Fruit fly (Drosophila melanogaster) whole organism, embryonic: ENCODE results near the gene smid.

ENCODE experiments used
- Abd-B ChIP-seq: fragments of 200-800 bp; sonication (Bioruptor generic); optimal IDR thresholded peaks from 2 replicates; lab custom pipeline; 2018; ENCODE audit warnings: missing biosample characterization, mild to moderate bottlenecking, missing genetic modification characterization, moderate library complexity
- B-H1 ChIP-seq: fragments of 200-800 bp; sonication (Bioruptor generic); IDR thresholded peaks from 3 replicates; pipeline ENCODE4 v1.3.6; 2022; ENCODE audit warnings: missing biosample characterization, missing genetic modification characterization
- BtbVII ChIP-seq: fragments of 200-800 bp; sonication (Bioruptor generic); optimal IDR thresholded peaks from 3 replicates; lab custom pipeline; 2017; ENCODE audit warnings: missing biosample characterization, mild to moderate bottlenecking, missing genetic modification characterization
- C15 ChIP-seq: fragments of 200-800 bp; sonication (Bioruptor generic); IDR thresholded peaks from 3 replicates; pipeline ENCODE4 v1.3.6; 2022; ENCODE audit warnings: missing biosample characterization, missing genetic modification characterization
- CG10654 ChIP-seq: fragments of 200-800 bp; sonication (Bioruptor generic); optimal IDR thresholded peaks from 2 replicates; lab custom pipeline; 2016; ENCODE audit warnings: missing biosample characterization, missing genetic modification characterization
- CG11093 ChIP-seq: fragments of 200-800 bp; sonication (Bioruptor generic); IDR thresholded peaks from 3 replicates; pipeline ENCODE4 v1.3.6; 2022; ENCODE audit warnings: missing biosample characterization, missing genetic modification characterization
- CG11247 ChIP-seq: fragments of 200-800 bp; sonication (Bioruptor generic); IDR thresholded peaks from 2 replicates; pipeline ENCODE4 v1.3.6; 2022; ENCODE audit warnings: missing biosample characterization, missing genetic modification characterization
- CG11560 ChIP-seq: fragments of 200-800 bp; sonication (Bioruptor generic); IDR thresholded peaks from 3 replicates; pipeline ENCODE4 v1.3.6; 2022; ENCODE audit warnings: missing biosample characterization, missing genetic modification characterization
- CG14965 ChIP-seq: fragments of 200-800 bp; sonication (Bioruptor generic); optimal IDR thresholded peaks from 2 replicates; lab custom pipeline; 2016; ENCODE audit warnings: missing biosample characterization, missing genetic modification characterization, borderline replicate concordance
- CG16863 ChIP-seq: fragments of 200-800 bp; sonication (Bioruptor generic); optimal IDR thresholded peaks from 3 replicates; lab custom pipeline; 2016; ENCODE audit warnings: missing biosample characterization, missing genetic modification characterization
- CG17328 ChIP-seq: fragments of 200-800 bp; sonication (Bioruptor generic); IDR thresholded peaks from 2 replicates; pipeline ENCODE4 v1.3.6; 2022; ENCODE audit warnings: missing biosample characterization, missing genetic modification characterization
- CG17359 ChIP-seq: fragments of 200-800 bp; sonication (Bioruptor generic); optimal IDR thresholded peaks from 3 replicates; lab custom pipeline; 2018; ENCODE audit warnings: missing biosample characterization, mild to moderate bottlenecking, missing genetic modification characterization, moderate library complexity
- CG18476 ChIP-seq: fragments of 200-800 bp; sonication (Bioruptor generic); optimal IDR thresholded peaks from 2 replicates; lab custom pipeline; 2016; ENCODE audit warnings: missing biosample characterization, mild to moderate bottlenecking, missing genetic modification characterization
- CG2678 ChIP-seq: fragments of 200-800 bp; sonication (Bioruptor generic); optimal IDR thresholded peaks from 3 replicates; lab custom pipeline; 2019; ENCODE audit warnings: missing biosample characterization, mild to moderate bottlenecking, missing genetic modification characterization, moderate library complexity
- CG2712 ChIP-seq: fragments of 200-800 bp; optimal IDR thresholded peaks from 3 replicates; lab custom pipeline; 2019; ENCODE audit warnings: missing biosample characterization, mild to moderate bottlenecking, missing genetic modification characterization, moderate library complexity
- CG2889 ChIP-seq: fragments of 200-800 bp; sonication (Bioruptor generic); IDR thresholded peaks from 3 replicates; pipeline ENCODE4 v1.3.6; 2022; ENCODE audit warnings: missing biosample characterization, missing genetic modification characterization
- CG30403 ChIP-seq: fragments of 200-800 bp; sonication (Bioruptor generic); optimal IDR thresholded peaks from 3 replicates; lab custom pipeline; 2016; ENCODE audit warnings: missing biosample characterization, missing genetic modification characterization
- CG31388 ChIP-seq: fragments of 200-800 bp; sonication (Bioruptor generic); optimal IDR thresholded peaks from 2 replicates; lab custom pipeline; 2016; ENCODE audit warnings: missing biosample characterization, missing genetic modification characterization
- CG34422 ChIP-seq: fragments of 200-800 bp; sonication (Bioruptor generic); IDR thresholded peaks from 3 replicates; pipeline ENCODE4 v1.3.6; 2022; ENCODE audit warnings: missing biosample characterization, missing genetic modification characterization
- CG3995 ChIP-seq: fragments of 200-800 bp; sonication (Bioruptor generic); optimal IDR thresholded peaks from 3 replicates; lab custom pipeline; 2016; ENCODE audit warnings: missing biosample characterization, missing genetic modification characterization
- CG43689 ChIP-seq: fragments of 200-800 bp; sonication (Bioruptor generic); IDR thresholded peaks from 2 replicates; pipeline ENCODE4 v1.3.6; 2022; ENCODE audit warnings: missing biosample characterization, missing genetic modification characterization
- CG6683 ChIP-seq: fragments of 200-800 bp; sonication (Bioruptor generic); optimal IDR thresholded peaks from 2 replicates; lab custom pipeline; 2017; ENCODE audit warnings: missing biosample characterization, mild to moderate bottlenecking, missing genetic modification characterization, missing genetic modification reagents
- CG6765 ChIP-seq: fragments of 200-800 bp; sonication (Bioruptor generic); optimal IDR thresholded peaks from 3 replicates; lab custom pipeline; 2017; ENCODE audit warnings: missing biosample characterization, mild to moderate bottlenecking, missing genetic modification characterization
- CG8281 ChIP-seq: fragments of 200-800 bp; sonication (Bioruptor generic); optimal IDR thresholded peaks from 2 replicates; lab custom pipeline; 2018; ENCODE audit warnings: missing biosample characterization, mild to moderate bottlenecking, missing genetic modification characterization, moderate library complexity
- CG8924 ChIP-seq: fragments of 200-800 bp; optimal IDR thresholded peaks from 3 replicates; lab custom pipeline; 2019; ENCODE audit warnings: missing biosample characterization, mild to moderate bottlenecking, missing genetic modification characterization, moderate library complexity
- HLHmδ ChIP-seq: fragments of 200-800 bp; sonication (Bioruptor generic); optimal IDR thresholded peaks from 2 replicates; lab custom pipeline; 2018; ENCODE audit warnings: missing biosample characterization, mild to moderate bottlenecking, missing genetic modification characterization, moderate library complexity
- Kr ChIP-seq: fragments of 200-800 bp; sonication (Bioruptor generic); optimal IDR thresholded peaks from 2 replicates; lab custom pipeline; 2017; ENCODE audit warnings: missing biosample characterization, mild to moderate bottlenecking, missing genetic modification characterization
- Scr ChIP-seq: fragments of 200-800 bp; sonication (Bioruptor generic); IDR thresholded peaks from 2 replicates; pipeline ENCODE4 v1.3.6; 2022; ENCODE audit warnings: missing biosample characterization, missing genetic modification characterization; ENCODE audit not compliant: partially characterized antibody
- Sin3A ChIP-seq: fragments of >200 bp; optimal IDR thresholded peaks from 2 replicates; lab custom pipeline; 2018
- Sry-δ ChIP-seq: fragments of 200-800 bp; sonication (Bioruptor generic); optimal IDR thresholded peaks from 2 replicates; lab custom pipeline; 2016; ENCODE audit warnings: missing biosample characterization, missing genetic modification characterization
- Trl ChIP-seq, 3 experiments: fragments of >200 bp in 2 of 3; fragments of 200-800 bp in 1 of 3; sonication (Bioruptor generic) in 1 of 3; optimal IDR thresholded peaks; 2 replicates in 1 of 3; 3 replicates in 2 of 3; lab custom pipeline; 2016 to 2017; ENCODE audit warnings: missing biosample characterization in 1 of 3, missing genetic modification characterization in 1 of 3
- Vsx1 ChIP-seq: fragments of 200-800 bp; sonication (Bioruptor generic); optimal IDR thresholded peaks from 2 replicates; lab custom pipeline; 2017; ENCODE audit warnings: missing biosample characterization, mild to moderate bottlenecking, missing genetic modification characterization, missing genetic modification reagents
- al ChIP-seq: fragments of 200-800 bp; sonication (Bioruptor generic); IDR thresholded peaks from 2 replicates; pipeline ENCODE4 v1.3.6; 2022; ENCODE audit warnings: missing biosample characterization, missing genetic modification characterization
- crc ChIP-seq: fragments of 200-800 bp; sonication (Bioruptor generic); optimal IDR thresholded peaks from 2 replicates; lab custom pipeline; 2016; ENCODE audit warnings: missing biosample characterization, missing genetic modification characterization
- crol ChIP-seq: fragments of 200-800 bp; sonication (Bioruptor generic); IDR thresholded peaks from 2 replicates; pipeline ENCODE4 v1.3.6; 2022; ENCODE audit warnings: missing biosample characterization, missing genetic modification characterization
- da ChIP-seq: fragments of 200-800 bp; sonication (Bioruptor generic); optimal IDR thresholded peaks from 2 replicates; lab custom pipeline; 2016; ENCODE audit warnings: missing biosample characterization, missing genetic modification characterization
- danr ChIP-seq: fragments of 200-800 bp; sonication (Bioruptor generic); IDR thresholded peaks from 2 replicates; pipeline ENCODE4 v1.3.6; 2022; ENCODE audit warnings: missing biosample characterization, missing genetic modification characterization
- dimm ChIP-seq: fragments of 200-800 bp; sonication (Bioruptor generic); IDR thresholded peaks from 2 replicates; pipeline ENCODE4 v1.3.6; 2022; ENCODE audit warnings: missing biosample characterization, missing genetic modification characterization
- dm ChIP-seq: fragments of 200-800 bp; sonication (Bioruptor generic); optimal IDR thresholded peaks from 3 replicates; lab custom pipeline; 2016; ENCODE audit warnings: missing biosample characterization, missing genetic modification characterization
- fd3F ChIP-seq: fragments of 200-800 bp; sonication (Bioruptor generic); optimal IDR thresholded peaks from 2 replicates; lab custom pipeline; 2018; ENCODE audit warnings: missing biosample characterization, mild to moderate bottlenecking, missing genetic modification characterization, moderate library complexity
- gfzf ChIP-seq: fragments of 200-800 bp; sonication (Bioruptor generic); optimal IDR thresholded peaks from 2 replicates; lab custom pipeline; 2016; ENCODE audit warnings: missing biosample characterization, mild to moderate bottlenecking, missing genetic modification characterization, moderate library complexity
- gro ChIP-seq: fragments of 200-800 bp; sonication (Bioruptor generic); optimal IDR thresholded peaks from 2 replicates; lab custom pipeline; 2016; ENCODE audit warnings: missing biosample characterization, missing genetic modification characterization
- insv ChIP-seq, 2 experiments: fragments of 200-800 bp; sonication (Bioruptor generic); optimal IDR thresholded peaks; 3 replicates each; lab custom pipeline; 2016 to 2018; ENCODE audit warnings: missing biosample characterization in 2 of 2, missing genetic modification characterization in 2 of 2
- nom ChIP-seq: fragments of 200-800 bp; sonication (Bioruptor generic); optimal IDR thresholded peaks from 2 replicates; lab custom pipeline; 2017; ENCODE audit warnings: missing biosample characterization, missing genetic modification characterization, mild to moderate bottlenecking, moderate library complexity, missing genetic modification reagents
- pnt ChIP-seq: fragments of 200-800 bp; sonication (Bioruptor generic); optimal IDR thresholded peaks from 3 replicates; lab custom pipeline; 2016; ENCODE audit warnings: missing biosample characterization, missing genetic modification characterization
- ranshi ChIP-seq: fragments of 200-800 bp; sonication (Bioruptor generic); IDR thresholded peaks from 2 replicates; pipeline ENCODE4 v1.3.6; 2022; ENCODE audit warnings: missing biosample characterization, missing genetic modification characterization
- sima ChIP-seq: fragments of 200-800 bp; sonication (Bioruptor generic); optimal IDR thresholded peaks from 2 replicates; lab custom pipeline; 2016; ENCODE audit warnings: missing biosample characterization, missing genetic modification characterization
- slbo ChIP-seq: fragments of 200-800 bp; sonication (Bioruptor generic); IDR thresholded peaks from 2 replicates; pipeline ENCODE4 v1.3.6; 2022; ENCODE audit warnings: missing biosample characterization, missing genetic modification characterization
- slou ChIP-seq: fragments of 200-800 bp; sonication (Bioruptor generic); optimal IDR thresholded peaks from 3 replicates; lab custom pipeline; 2016; ENCODE audit warnings: missing biosample characterization, missing genetic modification characterization
- stc ChIP-seq: fragments of 200-800 bp; sonication (Bioruptor generic); IDR thresholded peaks from 2 replicates; pipeline ENCODE4 v1.3.6; 2022; ENCODE audit warnings: missing biosample characterization, missing genetic modification characterization
- usp ChIP-seq: fragments of >200 bp; optimal IDR thresholded peaks from 2 replicates; lab custom pipeline; 2017; ENCODE audit warnings: missing biosample characterization, missing genetic modification characterization
- wek ChIP-seq: fragments of 200-800 bp; sonication (Bioruptor generic); optimal IDR thresholded peaks from 3 replicates; lab custom pipeline; 2018; ENCODE audit warnings: missing biosample characterization, mild to moderate bottlenecking, missing genetic modification characterization, moderate library complexity

smid gene

DNA sequence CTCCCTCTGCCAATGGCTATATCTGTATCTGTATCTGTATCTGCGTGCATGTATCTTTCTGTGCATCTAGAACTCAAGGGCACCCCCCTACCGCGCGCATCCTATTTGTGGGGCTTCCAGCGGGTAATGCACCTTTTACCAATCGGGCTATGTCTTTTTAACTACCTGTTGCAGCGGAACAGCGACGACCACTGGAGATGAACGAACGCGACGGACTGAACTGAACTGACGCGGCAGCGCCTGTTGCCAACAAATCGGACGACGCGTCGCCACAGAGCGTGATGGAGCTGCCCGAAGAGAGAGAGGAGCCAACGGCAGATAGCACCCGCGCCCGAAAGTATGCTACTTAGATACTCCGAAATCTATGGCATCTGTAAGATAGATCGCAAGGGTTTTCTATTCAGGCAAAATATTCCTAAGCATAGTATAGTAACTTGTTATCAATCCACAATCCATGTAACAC lies 36.4 kb upstream of the smid start, which contains the start of gene Cln7 (continued):
- TF ChIP-seq CG8281 (tag; lab: Kevin White, UChicago) (no peak), CG8924 (tag; lab: Kevin White, UChicago) (peak; percentile 63), da (GFP tag; lab: Kevin White, UChicago) (peak; percentile 30), CG11560 (tag; lab: Robert Waterston, UW) (no peak), stc (GFP tag; lab: Robert Waterston, UW) (peak; percentile 57; the same call in 1 of the 2 replicates), sima (no peak), CG6683 (GFP tag; lab: Kevin White, UChicago) (peak; percentile 2), Abd-B (GFP tag; lab: Kevin White, UChicago) (no peak), Trl (optimal IDR thresholded peaks at IDR 0.05; lab: Kevin White, UChicago) (peak; percentile 62 to 70), Trl (GFP tag; optimal IDR thresholded peaks at IDR 0.05; lab: Kevin White, UChicago) (peak; percentile 19), CG2678 (tag; lab: Kevin White, UChicago) (no peak), CG34422 (peak; percentile 52; the same call in 1 of the 3 replicates), Kr (GFP tag; lab: Kevin White, UChicago) (no peak), Sry-δ (GFP tag; lab: Kevin White, UChicago) (no peak), CG11093 (GFP tag; lab: Robert Waterston, UW) (no peak), CG17359 (tag; lab: Kevin White, UChicago) (peak; percentile 31), CG17328 (no peak), CG43689 (no peak), danr (GFP tag; lab: Robert Waterston, UW) (no peak), fd3F (GFP tag; lab: Kevin White, UChicago) (no peak), CG2889 (GFP tag; lab: Robert Waterston, UW) (no peak), CG2712 (tag; lab: Kevin White, UChicago) (peak; percentile 56), crol (peak; percentile 86), CG11247 (GFP tag; lab: Robert Waterston, UW) (no peak), CG31388 (GFP tag; lab: Kevin White, UChicago) (no peak), slbo (GFP tag; lab: Robert Waterston, UW) (no peak), nom (GFP tag; lab: Kevin White, UChicago) (peak; percentile 88), slou (GFP tag; lab: Kevin White, UChicago) (no peak), gro (GFP tag; lab: Kevin White, UChicago) (peak; percentile 51), usp (GFP tag; lab: Kevin White, UChicago) (no peak), Scr (GFP tag; lab: Robert Waterston, UW) (peak; percentile 46), wek (GFP tag; lab: Kevin White, UChicago) (peak; percentile 48), pnt (GFP tag; lab: Kevin White, UChicago) (no peak), crc (no peak), CG14965 (GFP tag; lab: Kevin White, UChicago) (no peak), Sin3A (lab: Kevin White, UChicago) (no peak), C15 (peak; percentile 29; the same call in 1 of the 3 replicates), dimm (GFP tag; lab: Robert Waterston, UW) (no peak), HLHmδ (peak; percentile 80), CG10654 (GFP tag; lab: Kevin White, UChicago) (no peak), B-H1 (GFP tag; lab: Robert Waterston, UW) (no peak), CG18476 (GFP tag; lab: Kevin White, UChicago) (no peak), CG3995 (GFP tag; lab: Kevin White, UChicago) (no peak), insv (GFP tag; optimal IDR thresholded peaks at IDR 0.05; lab: Kevin White, UChicago) (peak in 1 of 2 experiments; percentile 46), gfzf (GFP tag; lab: Kevin White, UChicago) (peak; percentile 0), ranshi (GFP tag; lab: Robert Waterston, UW) (no peak; the same call in 1 of the 2 replicates), CG30403 (no peak), BtbVII (GFP tag; lab: Kevin White, UChicago) (peak; percentile 11), CG6765 (peak; percentile 31), CG16863 (peak; percentile 31), al (GFP tag; lab: Robert Waterston, UW) (no peak), Vsx1 (GFP tag; lab: Kevin White, UChicago) (no peak), dm (no peak)
